Worm (Caenorhabditis elegans): ENCODE results near the gene scl-2.

- TF ChIP-seq chd-7 (tag; optimal IDR thresholded peaks at IDR 0.05) (no peak), lag-1 (GFP tag; IDR thresholded peaks at IDR 0.05) (no peak), snpc-1.3 (tag; optimal IDR thresholded peaks at IDR 0.05; ENCODE audit: insufficient read depth) (no peak), hrde-1 (tag; optimal IDR thresholded peaks at IDR 0.05; ENCODE audit: borderline replicate concordance) (no peak), unc-62 (GFP tag; optimal IDR thresholded peaks at IDR 0.05) (no peak), lin-35 (GFP tag; optimal IDR thresholded peaks at IDR 0.05) (no peak), F49E8.2 (tag; optimal IDR thresholded peaks at IDR 0.05; ENCODE audit: insufficient read depth) (no peak), efl-1 (GFP tag; optimal IDR thresholded peaks at IDR 0.05) (no peak), T26A5.8 (tag; optimal IDR thresholded peaks at IDR 0.05) (no peak), bed-2 (GFP tag; IDR thresholded peaks at IDR 0.05) (no peak), attf-6 (GFP tag; IDR thresholded peaks at IDR 0.05) (no peak), snpc-4 (GFP tag; optimal IDR thresholded peaks at IDR 0.05) (no peak), snpc-4 (tag; optimal IDR thresholded peaks at IDR 0.05) (no peak), ama-1 (optimal IDR thresholded peaks at IDR 0.05) (no peak), ama-1 (GFP tag; optimal IDR thresholded peaks at IDR 0.05) (no peak), tlf-1 (GFP tag; optimal IDR thresholded peaks at IDR 0.05) (no peak)
These were observed 44.3 kb upstream of the scl-2 start for ce11 chrIV:13013231-13013630.
